Worm (Caenorhabditis elegans) whole organism, young adult: ENCODE results near the gene cpt-5.

ENCODE experiments used
- T07F8.4 ChIP-seq: sonication (generic microtip); optimal IDR thresholded peaks from 2 replicates; lab custom pipeline; 2016; ENCODE audit warnings: mild to moderate bottlenecking, missing genetic modification characterization, moderate library complexity, missing compliant biosample characterization
- T26A5.8 ChIP-seq: sonication (generic microtip); optimal IDR thresholded peaks from 2 replicates; lab custom pipeline; 2016; ENCODE audit warnings: missing genetic modification characterization, missing compliant biosample characterization
- akir-1 ChIP-seq: fragments of 200-800 bp; sonication (Bioruptor generic); optimal IDR thresholded peaks from 2 replicates; lab custom pipeline; 2018; ENCODE audit warnings: mild to moderate bottlenecking, missing genetic modification characterization, moderate library complexity, missing compliant biosample characterization
- bed-1 ChIP-seq: fragments of 200-800 bp; sonication (Bioruptor generic); IDR thresholded peaks from 2 replicates; pipeline ENCODE4 v1.3.6; 2022; ENCODE audit warnings: missing genetic modification reagents, missing genetic modification characterization, missing compliant biosample characterization
- bed-2 ChIP-seq: fragments of 200-800 bp; sonication (Bioruptor generic); IDR thresholded peaks from 2 replicates; pipeline ENCODE4 v1.3.6; 2022; ENCODE audit warnings: missing genetic modification reagents, missing genetic modification characterization, missing compliant biosample characterization
- ceh-40 ChIP-seq: fragments of 200-800 bp; sonication (Bioruptor generic); IDR thresholded peaks from 2 replicates; pipeline ENCODE4 v1.3.6; 2022; ENCODE audit warnings: missing genetic modification characterization, missing compliant biosample characterization
- dpl-1 ChIP-seq: fragments of 150-350 bp; optimal IDR thresholded peaks from 2 replicates; lab custom pipeline; 2014; ENCODE audit warnings: missing biosample characterization, missing genetic modification reagents, missing genetic modification characterization
- lsy-27 ChIP-seq: sonication (generic microtip); optimal IDR thresholded peaks from 2 replicates; lab custom pipeline; 2017; ENCODE audit warnings: missing genetic modification characterization, mild to moderate bottlenecking, missing compliant biosample characterization, antibody characterized with exemption, missing genotype, borderline replicate concordance; ENCODE audit not compliant: insufficient read depth
- pha-4 ChIP-seq: fragments of 150-350 bp; sonication (generic microtip); optimal IDR thresholded peaks from 2 replicates; lab custom pipeline; 2014; ENCODE audit warnings: missing biosample characterization, missing genetic modification reagents, missing genetic modification characterization
- unc-62 ChIP-seq: fragments of 150-350 bp; optimal IDR thresholded peaks from 2 replicates; lab custom pipeline; 2014; ENCODE audit warnings: missing biosample characterization, missing genetic modification reagents, missing genetic modification characterization

- TF ChIP-seq dpl-1 (GFP tag; lab: Kevin White, UChicago) (no peak), bed-2 (GFP tag; lab: Robert Waterston, UW) (no peak), pha-4 (no peak), lsy-27 (tag; lab: Kevin White, UChicago) (no peak), ceh-40 (GFP tag; lab: Robert Waterston, UW) (no peak), bed-1 (GFP tag; lab: Robert Waterston, UW) (no peak), T07F8.4 (tag; lab: Kevin White, UChicago) (no peak), T26A5.8 (no peak), unc-62 (no peak), akir-1 (no peak)
Observed at ce11 chrV:13920730-13921129, 47.7 kb downstream of the cpt-5 start, which contains the start of gene srx-42.
